Worm (Caenorhabditis elegans) whole organism, young adult: ENCODE data around the gene F15B9.6.

Experiments used
- B0019.2 ChIP-seq: fragments of 200-800 bp; sonication (Bioruptor generic); conservative IDR thresholded peaks from 2 replicates; pipeline ENCODE4 v1.3.6; 2022; ENCODE audit warnings: missing genetic modification reagents, missing genetic modification characterization, missing compliant biosample characterization
- B0035.1 ChIP-seq: sonication (generic microtip); optimal IDR thresholded peaks from 2 replicates; lab custom pipeline; 2016; ENCODE audit warnings: missing genetic modification characterization, mild to moderate bottlenecking, missing compliant biosample characterization, missing genotype, missing genetic modification reagents
- B0261.1 ChIP-seq: sonication (generic microtip); optimal IDR thresholded peaks from 2 replicates; lab custom pipeline; 2016; ENCODE audit warnings: mild to moderate bottlenecking, missing genetic modification characterization, moderate library complexity, missing compliant biosample characterization
- F39B2.1 ChIP-seq: fragments of 200-800 bp; sonication (Bioruptor generic); IDR thresholded peaks from 2 replicates; pipeline ENCODE4 v1.3.6; 2022; ENCODE audit warnings: missing genetic modification reagents, missing genetic modification characterization, missing compliant biosample characterization
- F57A8.1 ChIP-seq: fragments of 200-800 bp; sonication (Bioruptor generic); optimal IDR thresholded peaks from 2 replicates; lab custom pipeline; 2018; ENCODE audit warnings: mild to moderate bottlenecking, missing genetic modification characterization, moderate library complexity, missing compliant biosample characterization
- F57C9.4 ChIP-seq: sonication (generic microtip); optimal IDR thresholded peaks from 2 replicates; lab custom pipeline; 2017; ENCODE audit warnings: mild to moderate bottlenecking, missing genetic modification characterization, missing compliant biosample characterization
- T26A5.8 ChIP-seq: sonication (generic microtip); optimal IDR thresholded peaks from 2 replicates; lab custom pipeline; 2016; ENCODE audit warnings: missing genetic modification characterization, missing compliant biosample characterization
- Y53F4B.3 ChIP-seq: fragments of 200-800 bp; sonication (Bioruptor generic); IDR thresholded peaks from 2 replicates; pipeline ENCODE4 v1.3.6; 2022; ENCODE audit warnings: missing genetic modification reagents, missing genetic modification characterization, missing compliant biosample characterization
- Y53G8AR.9 ChIP-seq: fragments of 200-800 bp; sonication (Bioruptor generic); conservative IDR thresholded peaks from 2 replicates; pipeline ENCODE4 v1.3.6; 2022; ENCODE audit warnings: missing genetic modification reagents, missing genetic modification characterization, missing compliant biosample characterization
- Y56A3A.18 ChIP-seq: fragments of 200-800 bp; sonication (Bioruptor generic); IDR thresholded peaks from 2 replicates; pipeline ENCODE4 v1.3.6; 2022; ENCODE audit warnings: missing genetic modification reagents, missing genetic modification characterization, missing compliant biosample characterization
- Y79H2A.3 ChIP-seq: fragments of 200-800 bp; sonication (Bioruptor generic); conservative IDR thresholded peaks from 2 replicates; pipeline ENCODE4 v1.3.6; 2022; ENCODE audit warnings: missing genetic modification reagents, missing genetic modification characterization, missing compliant biosample characterization
- ama-1 ChIP-seq, 3 experiments: fragments of 150-350 bp in 1 of 3; sonication (generic microtip) in 2 of 3; optimal IDR thresholded peaks; 2 replicates each; lab custom pipeline; 2014 to 2018; ENCODE audit warnings: missing biosample characterization in 2 of 3, missing genetic modification characterization in 2 of 3, missing genetic modification reagents in 2 of 3
- aptf-3 ChIP-seq: fragments of 200-800 bp; sonication (Bioruptor generic); IDR thresholded peaks from 2 replicates; pipeline ENCODE4 v1.3.6; 2022; ENCODE audit warnings: missing genetic modification characterization, missing compliant biosample characterization
- atf-7 ChIP-seq: sonication (generic microtip); optimal IDR thresholded peaks from 2 replicates; lab custom pipeline; 2017; ENCODE audit warnings: mild to moderate bottlenecking, missing genetic modification characterization, missing compliant biosample characterization
- athp-1 ChIP-seq: sonication (generic microtip); optimal IDR thresholded peaks from 2 replicates; lab custom pipeline; 2017; ENCODE audit warnings: mild to moderate bottlenecking, missing genetic modification characterization, missing compliant biosample characterization
- bed-1 ChIP-seq: fragments of 200-800 bp; sonication (Bioruptor generic); IDR thresholded peaks from 2 replicates; pipeline ENCODE4 v1.3.6; 2022; ENCODE audit warnings: missing genetic modification reagents, missing genetic modification characterization, missing compliant biosample characterization
- bed-2 ChIP-seq: fragments of 200-800 bp; sonication (Bioruptor generic); IDR thresholded peaks from 2 replicates; pipeline ENCODE4 v1.3.6; 2022; ENCODE audit warnings: missing genetic modification reagents, missing genetic modification characterization, missing compliant biosample characterization
- cebp-1 ChIP-seq, 2 experiments: fragments of 200-800 bp in 1 of 2; sonication (Bioruptor generic) in 1 of 2; sonication (generic microtip) in 1 of 2; IDR thresholded peaks in 1 of 2; optimal IDR thresholded peaks in 1 of 2; 2 replicates each; pipeline versions ENCODE4 v1.3.6 to Lab custom; 2017 to 2022; ENCODE audit warnings: missing compliant biosample characterization in 2 of 2, missing genetic modification characterization in 2 of 2, mild to moderate bottlenecking in 1 of 2, missing genetic modification reagents in 1 of 2, moderate library complexity in 1 of 2
- ceh-100 ChIP-seq: fragments of 200-800 bp; sonication (Bioruptor generic); IDR thresholded peaks from 2 replicates; pipeline ENCODE4 v1.3.6; 2022; ENCODE audit warnings: missing genetic modification reagents, missing genetic modification characterization, missing compliant biosample characterization
- ceh-27 ChIP-seq: fragments of 200-800 bp; sonication (Bioruptor generic); optimal IDR thresholded peaks from 2 replicates; lab custom pipeline; 2018; ENCODE audit warnings: mild to moderate bottlenecking, missing genetic modification characterization, moderate library complexity, missing compliant biosample characterization
- ceh-91 ChIP-seq: fragments of 200-800 bp; sonication (Bioruptor generic); IDR thresholded peaks from 2 replicates; pipeline ENCODE4 v1.3.6; 2022; ENCODE audit warnings: missing genetic modification reagents, missing genetic modification characterization, missing compliant biosample characterization
- die-1 ChIP-seq: sonication (generic microtip); optimal IDR thresholded peaks from 2 replicates; lab custom pipeline; 2016; ENCODE audit warnings: missing genotype, mild to moderate bottlenecking, missing genetic modification characterization, missing compliant biosample characterization
- dpff-1 ChIP-seq: sonication (generic microtip); optimal IDR thresholded peaks from 2 replicates; lab custom pipeline; 2017; ENCODE audit warnings: mild to moderate bottlenecking, missing genetic modification characterization, missing compliant biosample characterization
- dpl-1 ChIP-seq: fragments of 150-350 bp; optimal IDR thresholded peaks from 2 replicates; lab custom pipeline; 2014; ENCODE audit warnings: missing biosample characterization, missing genetic modification reagents, missing genetic modification characterization
- ekl-4 ChIP-seq: fragments of 200-800 bp; sonication (Bioruptor generic); IDR thresholded peaks from 2 replicates; pipeline ENCODE4 v1.3.6; 2022; ENCODE audit warnings: missing genetic modification reagents, missing genetic modification characterization, missing compliant biosample characterization
- fkh-3 ChIP-seq: sonication (generic microtip); optimal IDR thresholded peaks from 2 replicates; lab custom pipeline; 2016; ENCODE audit warnings: mild to moderate bottlenecking, missing genetic modification characterization, missing compliant biosample characterization
- gei-17 ChIP-seq: fragments of 200-800 bp; sonication (Bioruptor generic); optimal IDR thresholded peaks from 2 replicates; lab custom pipeline; 2018; ENCODE audit warnings: mild to moderate bottlenecking, missing genetic modification characterization, missing compliant biosample characterization
- hlh-12 ChIP-seq: sonication (generic microtip); optimal IDR thresholded peaks from 2 replicates; lab custom pipeline; 2016; ENCODE audit warnings: missing genetic modification characterization, missing compliant biosample characterization
- hrde-1 ChIP-seq: sonication (generic microtip); optimal IDR thresholded peaks from 2 replicates; lab custom pipeline; 2016; ENCODE audit warnings: missing genetic modification characterization, mild to moderate bottlenecking, missing compliant biosample characterization, moderate library complexity, missing genotype, missing genetic modification reagents, borderline replicate concordance
- hsf-1 ChIP-seq: fragments of 200-800 bp; sonication (Bioruptor generic); IDR thresholded peaks from 2 replicates; pipeline ENCODE4 v1.3.6; 2022; ENCODE audit warnings: missing genetic modification reagents, missing genetic modification characterization, missing compliant biosample characterization
- let-607 ChIP-seq, 2 experiments: fragments of 200-800 bp in 1 of 2; sonication (Bioruptor generic) in 1 of 2; sonication (generic microtip) in 1 of 2; optimal IDR thresholded peaks; 2 replicates each; lab custom pipeline; 2016 to 2018; ENCODE audit warnings: mild to moderate bottlenecking in 2 of 2, missing compliant biosample characterization in 2 of 2, missing genetic modification characterization in 2 of 2, moderate library complexity in 2 of 2, missing genotype in 1 of 2
- lin-54 ChIP-seq: fragments of 200-800 bp; sonication (Bioruptor generic); optimal IDR thresholded peaks from 2 replicates; lab custom pipeline; 2018; ENCODE audit warnings: mild to moderate bottlenecking, missing genetic modification characterization, missing compliant biosample characterization
- lir-1 ChIP-seq: fragments of 200-800 bp; sonication (Bioruptor generic); conservative IDR thresholded peaks from 2 replicates; pipeline ENCODE4 v1.3.6; 2022; ENCODE audit warnings: missing genetic modification reagents, missing genetic modification characterization, missing compliant biosample characterization
- mcd-1 ChIP-seq: fragments of 200-800 bp; sonication (Bioruptor generic); IDR thresholded peaks from 2 replicates; pipeline ENCODE4 v1.3.6; 2022; ENCODE audit warnings: missing genetic modification reagents, missing genetic modification characterization, missing compliant biosample characterization
- mxl-1 ChIP-seq: sonication (generic microtip); optimal IDR thresholded peaks from 2 replicates; lab custom pipeline; 2016; ENCODE audit warnings: missing genetic modification characterization, missing compliant biosample characterization
- nfyb-1 ChIP-seq: fragments of 200-800 bp; sonication (Bioruptor generic); IDR thresholded peaks from 2 replicates; pipeline ENCODE4 v1.3.6; 2022; ENCODE audit warnings: missing genetic modification reagents, missing genetic modification characterization, missing compliant biosample characterization
- nhr-179 ChIP-seq: sonication (generic microtip); optimal IDR thresholded peaks from 2 replicates; lab custom pipeline; 2016; ENCODE audit warnings: mild to moderate bottlenecking, missing genetic modification characterization, missing compliant biosample characterization
- nhr-90 ChIP-seq: sonication (generic microtip); optimal IDR thresholded peaks from 2 replicates; lab custom pipeline; 2016; ENCODE audit warnings: missing genotype, mild to moderate bottlenecking, missing genetic modification characterization, missing compliant biosample characterization
- pbrm-1 ChIP-seq: fragments of 200-800 bp; sonication (Bioruptor generic); IDR thresholded peaks from 2 replicates; pipeline ENCODE4 v1.3.6; 2022; ENCODE audit warnings: missing genetic modification reagents, missing genetic modification characterization, missing compliant biosample characterization
- sea-2 ChIP-seq: fragments of 200-800 bp; sonication (Bioruptor generic); IDR thresholded peaks from 2 replicates; pipeline ENCODE4 v1.3.6; 2022; ENCODE audit warnings: missing genetic modification characterization, missing compliant biosample characterization
- sptf-2 ChIP-seq: fragments of 200-800 bp; sonication (Bioruptor generic); optimal IDR thresholded peaks from 2 replicates; lab custom pipeline; 2018; ENCODE audit warnings: mild to moderate bottlenecking, missing genetic modification characterization, missing compliant biosample characterization
- tbp1 ChIP-seq: fragments of 200-800 bp; sonication (Bioruptor generic); optimal IDR thresholded peaks from 2 replicates; lab custom pipeline; 2018; ENCODE audit warnings: mild to moderate bottlenecking, missing genetic modification characterization, missing compliant biosample characterization
- tlf-1 ChIP-seq: fragments of 200-800 bp; sonication (Bioruptor generic); optimal IDR thresholded peaks from 2 replicates; lab custom pipeline; 2018; ENCODE audit warnings: mild to moderate bottlenecking, missing genetic modification characterization, missing compliant biosample characterization
- unc-62 ChIP-seq: fragments of 150-350 bp; optimal IDR thresholded peaks from 2 replicates; lab custom pipeline; 2014; ENCODE audit warnings: missing biosample characterization, missing genetic modification reagents, missing genetic modification characterization
- xnd-1 ChIP-seq: sonication (generic microtip); optimal IDR thresholded peaks from 2 replicates; lab custom pipeline; 2016; ENCODE audit warnings: missing genotype, missing genetic modification reagents, missing genetic modification characterization, missing compliant biosample characterization
- zfh-2 ChIP-seq: fragments of 200-800 bp; sonication (Bioruptor generic); conservative IDR thresholded peaks from 2 replicates; pipeline ENCODE4 v1.3.6; 2022; ENCODE audit warnings: missing genetic modification reagents, missing genetic modification characterization, missing compliant biosample characterization
- ztf-18 ChIP-seq: sonication (generic microtip); optimal IDR thresholded peaks from 2 replicates; lab custom pipeline; 2016; ENCODE audit warnings: missing genotype, mild to moderate bottlenecking, missing genetic modification characterization, missing compliant biosample characterization
- ztf-25 ChIP-seq: fragments of 200-800 bp; sonication (Bioruptor generic); IDR thresholded peaks from 2 replicates; pipeline ENCODE4 v1.3.6; 2022; ENCODE audit warnings: missing genetic modification reagents, missing genetic modification characterization, missing compliant biosample characterization
- ztf-6 ChIP-seq: fragments of 200-800 bp; sonication (Bioruptor generic); IDR thresholded peaks from 2 replicates; pipeline ENCODE4 v1.3.6; 2022; ENCODE audit warnings: missing genetic modification reagents, missing genetic modification characterization, missing compliant biosample characterization

F15B9.6 gene

ce11 chrV:13000068-13000467 is 13.9 kb upstream of the F15B9.6 start (continued):
- TF ChIP-seq hsf-1 (GFP tag; lab: Robert Waterston, UW) = no peak
- TF ChIP-seq B0019.2 = peak; percentile 66
- TF ChIP-seq cebp-1 (GFP tag; IDR thresholded peaks at IDR 0.05; lab: Robert Waterston, UW) = no peak
- TF ChIP-seq cebp-1 (tag; optimal IDR thresholded peaks at IDR 0.05; lab: Kevin White, UChicago) = no peak
- TF ChIP-seq xnd-1 (tag; lab: Kevin White, UChicago) = peak; percentile 92
- TF ChIP-seq tlf-1 = peak; percentile 12
- TF ChIP-seq aptf-3 (GFP tag; lab: Robert Waterston, UW) = no peak
- no peak for TF ChIP-seq F57C9.4
- TF ChIP-seq Y53F4B.3 = no peak
- no peak for TF ChIP-seq B0035.1 (tag; lab: Kevin White, UChicago)
- TF ChIP-seq B0261.1 (tag; lab: Kevin White, UChicago) = no peak
- TF ChIP-seq F39B2.1 (GFP tag; lab: Robert Waterston, UW) = no peak
- TF ChIP-seq fkh-3 (tag; lab: Kevin White, UChicago) = no peak
- no peak for TF ChIP-seq Y79H2A.3
- no peak for TF ChIP-seq nhr-90
- no peak for TF ChIP-seq ama-1 (optimal IDR thresholded peaks at IDR 0.05; lab: Kevin White, UChicago)
- no peak for TF ChIP-seq ama-1 (GFP tag; optimal IDR thresholded peaks at IDR 0.05; lab: Kevin White, UChicago)
- peak; percentile 91 for TF ChIP-seq dpl-1
- no peak for TF ChIP-seq gei-17 (GFP tag; lab: Kevin White, UChicago)
- TF ChIP-seq ztf-18 = no peak
- TF ChIP-seq dpff-1 (tag; lab: Kevin White, UChicago) = no peak
- TF ChIP-seq mcd-1 (GFP tag; lab: Robert Waterston, UW) = no peak
- no peak for TF ChIP-seq ztf-6 (GFP tag; lab: Robert Waterston, UW)
- no peak for TF ChIP-seq nfyb-1 (GFP tag; lab: Robert Waterston, UW)
- TF ChIP-seq Y53G8AR.9 (GFP tag; lab: Robert Waterston, UW) = no peak
- no peak for TF ChIP-seq sptf-2 (GFP tag; lab: Kevin White, UChicago)
- TF ChIP-seq T26A5.8 = no peak
- TF ChIP-seq ztf-25 = no peak
- no peak for TF ChIP-seq bed-2 (GFP tag; lab: Robert Waterston, UW)
- TF ChIP-seq ekl-4 (GFP tag; lab: Robert Waterston, UW) = no peak
- TF ChIP-seq hrde-1 = no peak
- TF ChIP-seq ceh-91 (GFP tag; lab: Robert Waterston, UW) = peak; percentile 86
- TF ChIP-seq tbp1 = no peak
- no peak for TF ChIP-seq lin-54
- no peak for TF ChIP-seq zfh-2 (GFP tag; lab: Robert Waterston, UW)
- TF ChIP-seq die-1 (tag; lab: Kevin White, UChicago) = no peak
- no peak; the same call in 1 of the 2 replicates for TF ChIP-seq lir-1
- peak; percentile 35; the same call in 1 of the 2 replicates for TF ChIP-seq pbrm-1
- no peak for TF ChIP-seq atf-7 (tag; lab: Kevin White, UChicago)
- no peak for TF ChIP-seq bed-1 (GFP tag; lab: Robert Waterston, UW)
- TF ChIP-seq nhr-179 (tag; lab: Kevin White, UChicago) = no peak
- no peak for TF ChIP-seq hlh-12
- TF ChIP-seq mxl-1 (tag; lab: Kevin White, UChicago) = no peak
- no peak for TF ChIP-seq sea-2 (GFP tag; lab: Robert Waterston, UW)
- TF ChIP-seq let-607 (tag; optimal IDR thresholded peaks at IDR 0.05; lab: Kevin White, UChicago) = no peak
- TF ChIP-seq F57A8.1 = no peak
- TF ChIP-seq ceh-100 (GFP tag; lab: Robert Waterston, UW) = no peak
- no peak for TF ChIP-seq Y56A3A.18
- TF ChIP-seq athp-1 (tag; lab: Kevin White, UChicago) = no peak
- TF ChIP-seq unc-62 (GFP tag; lab: Kevin White, UChicago) = no peak
- TF ChIP-seq ceh-27 (GFP tag; lab: Kevin White, UChicago) = no peak
